Fruit fly (Drosophila melanogaster) whole organism, prepupa: ENCODE measurements around the gene Kaz-m1.

Source experiments
- Blimp-1 ChIP-seq: fragments of 200-800 bp; sonication (Bioruptor generic); optimal IDR thresholded peaks from 3 replicates; lab custom pipeline; 2017; ENCODE audit warnings: missing biosample characterization, missing genetic modification characterization, mild to moderate bottlenecking, moderate library complexity, missing genetic modification reagents
- CG10631 ChIP-seq: fragments of 200-800 bp; sonication (Bioruptor generic); optimal IDR thresholded peaks from 2 replicates; lab custom pipeline; 2016; ENCODE audit warnings: missing biosample characterization, missing genetic modification characterization
- CG10669 ChIP-seq: fragments of 200-800 bp; sonication (Bioruptor generic); optimal IDR thresholded peaks from 3 replicates; lab custom pipeline; 2018; ENCODE audit warnings: missing biosample characterization, mild to moderate bottlenecking, missing genetic modification characterization, moderate library complexity
- CG11902 ChIP-seq: fragments of 200-800 bp; sonication (Bioruptor generic); optimal IDR thresholded peaks from 3 replicates; lab custom pipeline; 2016; ENCODE audit warnings: missing biosample characterization, missing genetic modification characterization
- CG15336 ChIP-seq: fragments of 200-800 bp; sonication (Bioruptor generic); IDR thresholded peaks from 2 replicates; pipeline ENCODE4 v1.3.6; 2022; ENCODE audit warnings: missing biosample characterization, missing genetic modification characterization
- CG1621 ChIP-seq: fragments of 200-800 bp; sonication (Bioruptor generic); optimal IDR thresholded peaks from 3 replicates; lab custom pipeline; 2018; ENCODE audit warnings: missing biosample characterization, mild to moderate bottlenecking, missing genetic modification characterization
- CG16779 ChIP-seq: fragments of 200-800 bp; sonication (Bioruptor generic); optimal IDR thresholded peaks from 3 replicates; lab custom pipeline; 2017; ENCODE audit warnings: missing biosample characterization, mild to moderate bottlenecking, missing genetic modification characterization
- CG31627 ChIP-seq: fragments of 200-800 bp; sonication (Bioruptor generic); optimal IDR thresholded peaks from 3 replicates; lab custom pipeline; 2016; ENCODE audit warnings: missing biosample characterization, missing genetic modification characterization
- CG32006 ChIP-seq: fragments of 200-800 bp; sonication (Bioruptor generic); optimal IDR thresholded peaks from 3 replicates; lab custom pipeline; 2017; ENCODE audit warnings: missing biosample characterization, mild to moderate bottlenecking, missing genetic modification characterization
- CG34406 ChIP-seq: fragments of 200-800 bp; sonication (Bioruptor generic); optimal IDR thresholded peaks from 3 replicates; lab custom pipeline; 2016; ENCODE audit warnings: missing biosample characterization, missing genetic modification characterization
- CG3919 ChIP-seq: fragments of 200-800 bp; sonication (Bioruptor generic); optimal IDR thresholded peaks from 3 replicates; lab custom pipeline; 2016; ENCODE audit warnings: missing biosample characterization, missing genetic modification characterization
- CG4318 ChIP-seq: fragments of 200-800 bp; sonication (Bioruptor generic); optimal IDR thresholded peaks from 3 replicates; lab custom pipeline; 2017; ENCODE audit warnings: missing biosample characterization, mild to moderate bottlenecking, missing genetic modification characterization
- CG6163 ChIP-seq: fragments of 200-800 bp; sonication (Bioruptor generic); IDR thresholded peaks from 3 replicates; pipeline ENCODE4 v1.3.6; 2022; ENCODE audit warnings: missing biosample characterization, missing genetic modification characterization
- CG6276 ChIP-seq: fragments of 200-800 bp; sonication (Bioruptor generic); optimal IDR thresholded peaks from 2 replicates; lab custom pipeline; 2017; ENCODE audit warnings: missing biosample characterization, mild to moderate bottlenecking, missing genetic modification characterization
- CG6792 ChIP-seq: fragments of 200-800 bp; sonication (Bioruptor generic); optimal IDR thresholded peaks from 3 replicates; lab custom pipeline; 2016; ENCODE audit warnings: missing biosample characterization, missing genetic modification characterization
- CG6808 ChIP-seq: fragments of 200-800 bp; sonication (Bioruptor generic); optimal IDR thresholded peaks from 3 replicates; lab custom pipeline; 2017; ENCODE audit warnings: missing biosample characterization, missing genetic modification characterization, mild to moderate bottlenecking, moderate library complexity, missing genetic modification reagents
- CG6854 ChIP-seq: fragments of 200-800 bp; sonication (Bioruptor generic); optimal IDR thresholded peaks from 2 replicates; lab custom pipeline; 2017; ENCODE audit warnings: missing biosample characterization, mild to moderate bottlenecking, missing genetic modification characterization
- CG7368 ChIP-seq: fragments of 200-800 bp; sonication (Bioruptor generic); optimal IDR thresholded peaks from 3 replicates; lab custom pipeline; 2016; ENCODE audit warnings: missing biosample characterization, missing genetic modification characterization
- CG8119 ChIP-seq: fragments of 200-800 bp; sonication (Bioruptor generic); IDR thresholded peaks from 3 replicates; pipeline ENCODE4 v1.3.6; 2022; ENCODE audit warnings: missing biosample characterization, missing genetic modification characterization
- CG8319 ChIP-seq: fragments of 200-800 bp; sonication (Bioruptor generic); optimal IDR thresholded peaks from 3 replicates; lab custom pipeline; 2016; ENCODE audit warnings: missing biosample characterization, missing genetic modification characterization
- CG9139 ChIP-seq: fragments of 200-800 bp; sonication (Bioruptor generic); optimal IDR thresholded peaks from 3 replicates; lab custom pipeline; 2017; ENCODE audit warnings: missing biosample characterization, mild to moderate bottlenecking, missing genetic modification characterization
- Eip75B ChIP-seq: fragments of 200-800 bp; sonication (Bioruptor generic); optimal IDR thresholded peaks from 3 replicates; lab custom pipeline; 2016; ENCODE audit warnings: missing biosample characterization, missing genetic modification characterization
- Ets21C ChIP-seq: fragments of 200-800 bp; sonication (Bioruptor generic); optimal IDR thresholded peaks from 3 replicates; lab custom pipeline; 2016; ENCODE audit warnings: missing biosample characterization, missing genetic modification characterization
- Ets96B ChIP-seq: fragments of 200-800 bp; optimal IDR thresholded peaks from 2 replicates; lab custom pipeline; 2019; ENCODE audit warnings: missing biosample characterization, mild to moderate bottlenecking, missing genetic modification characterization, moderate library complexity
- Gug ChIP-seq: fragments of 200-800 bp; sonication (Bioruptor generic); IDR thresholded peaks from 2 replicates; pipeline ENCODE4 v1.3.6; 2022; ENCODE audit warnings: missing biosample characterization, missing genetic modification characterization
- Hr4 ChIP-seq: fragments of 200-800 bp; sonication (Bioruptor generic); optimal IDR thresholded peaks from 3 replicates; lab custom pipeline; 2016; ENCODE audit warnings: missing biosample characterization, missing genetic modification characterization
- Lpt ChIP-seq: fragments of 200-800 bp; sonication (Bioruptor generic); optimal IDR thresholded peaks from 3 replicates; lab custom pipeline; 2016; ENCODE audit warnings: missing biosample characterization, missing genetic modification characterization
- Met ChIP-seq: fragments of 200-800 bp; sonication (Bioruptor generic); optimal IDR thresholded peaks from 3 replicates; lab custom pipeline; 2016; ENCODE audit warnings: missing biosample characterization, missing genetic modification characterization
- OdsH ChIP-seq: fragments of 200-800 bp; sonication (Bioruptor generic); optimal IDR thresholded peaks from 3 replicates; lab custom pipeline; 2016; ENCODE audit warnings: missing biosample characterization, missing genetic modification characterization
- Sox102F ChIP-seq: fragments of 200-800 bp; sonication (Bioruptor generic); optimal IDR thresholded peaks from 2 replicates; lab custom pipeline; 2016; ENCODE audit warnings: missing biosample characterization, mild to moderate bottlenecking, missing genetic modification characterization
- Sox15 ChIP-seq: fragments of 200-800 bp; sonication (Bioruptor generic); optimal IDR thresholded peaks from 3 replicates; lab custom pipeline; 2016; ENCODE audit warnings: missing biosample characterization, missing genetic modification characterization
- achi ChIP-seq: fragments of 200-800 bp; sonication (Bioruptor generic); optimal IDR thresholded peaks from 3 replicates; lab custom pipeline; 2016; ENCODE audit warnings: missing biosample characterization, missing genetic modification characterization
- cyc ChIP-seq: fragments of 200-800 bp; sonication (Bioruptor generic); optimal IDR thresholded peaks from 3 replicates; lab custom pipeline; 2016; ENCODE audit warnings: missing biosample characterization, missing genetic modification characterization
- dac ChIP-seq: fragments of 200-800 bp; sonication (Bioruptor generic); optimal IDR thresholded peaks from 2 replicates; lab custom pipeline; 2017; ENCODE audit warnings: missing biosample characterization, mild to moderate bottlenecking, missing genetic modification characterization
- eg ChIP-seq: fragments of 200-800 bp; sonication (Bioruptor generic); IDR thresholded peaks from 3 replicates; pipeline ENCODE4 v1.3.6; 2022; ENCODE audit warnings: missing biosample characterization, missing genetic modification characterization
- esn ChIP-seq: fragments of 200-800 bp; sonication (Bioruptor generic); optimal IDR thresholded peaks from 2 replicates; lab custom pipeline; 2016; ENCODE audit warnings: missing biosample characterization, mild to moderate bottlenecking, missing genetic modification characterization, moderate library complexity
- fd59A ChIP-seq: fragments of 200-800 bp; sonication (Bioruptor generic); optimal IDR thresholded peaks from 2 replicates; lab custom pipeline; 2017; ENCODE audit warnings: missing biosample characterization, mild to moderate bottlenecking, missing genetic modification characterization, missing genetic modification reagents
- fd85E ChIP-seq: fragments of 200-800 bp; sonication (Bioruptor generic); optimal IDR thresholded peaks from 3 replicates; lab custom pipeline; 2016; ENCODE audit warnings: missing biosample characterization, missing genetic modification characterization
- fkh ChIP-seq: fragments of 200-800 bp; sonication (Bioruptor generic); optimal IDR thresholded peaks from 3 replicates; lab custom pipeline; 2017; ENCODE audit warnings: missing biosample characterization, mild to moderate bottlenecking, missing genetic modification characterization, moderate library complexity
- lz ChIP-seq: fragments of 200-800 bp; sonication (Bioruptor generic); optimal IDR thresholded peaks from 3 replicates; lab custom pipeline; 2016; ENCODE audit warnings: missing biosample characterization, missing genetic modification characterization
- spab ChIP-seq: fragments of 200-800 bp; sonication (Bioruptor generic); optimal IDR thresholded peaks from 2 replicates; lab custom pipeline; 2017; ENCODE audit warnings: missing biosample characterization, mild to moderate bottlenecking, missing genetic modification characterization, missing genetic modification reagents
- svp ChIP-seq: fragments of 200-800 bp; sonication (Bioruptor generic); peaks from one replicate; lab custom pipeline; 2016; ENCODE audit warnings: missing biosample characterization, missing genetic modification characterization
- vri ChIP-seq: fragments of 200-800 bp; sonication (Bioruptor generic); optimal IDR thresholded peaks from 3 replicates; lab custom pipeline; 2016; ENCODE audit warnings: missing biosample characterization, mild to moderate bottlenecking, missing genetic modification characterization

The Kaz-m1 gene

DNA sequence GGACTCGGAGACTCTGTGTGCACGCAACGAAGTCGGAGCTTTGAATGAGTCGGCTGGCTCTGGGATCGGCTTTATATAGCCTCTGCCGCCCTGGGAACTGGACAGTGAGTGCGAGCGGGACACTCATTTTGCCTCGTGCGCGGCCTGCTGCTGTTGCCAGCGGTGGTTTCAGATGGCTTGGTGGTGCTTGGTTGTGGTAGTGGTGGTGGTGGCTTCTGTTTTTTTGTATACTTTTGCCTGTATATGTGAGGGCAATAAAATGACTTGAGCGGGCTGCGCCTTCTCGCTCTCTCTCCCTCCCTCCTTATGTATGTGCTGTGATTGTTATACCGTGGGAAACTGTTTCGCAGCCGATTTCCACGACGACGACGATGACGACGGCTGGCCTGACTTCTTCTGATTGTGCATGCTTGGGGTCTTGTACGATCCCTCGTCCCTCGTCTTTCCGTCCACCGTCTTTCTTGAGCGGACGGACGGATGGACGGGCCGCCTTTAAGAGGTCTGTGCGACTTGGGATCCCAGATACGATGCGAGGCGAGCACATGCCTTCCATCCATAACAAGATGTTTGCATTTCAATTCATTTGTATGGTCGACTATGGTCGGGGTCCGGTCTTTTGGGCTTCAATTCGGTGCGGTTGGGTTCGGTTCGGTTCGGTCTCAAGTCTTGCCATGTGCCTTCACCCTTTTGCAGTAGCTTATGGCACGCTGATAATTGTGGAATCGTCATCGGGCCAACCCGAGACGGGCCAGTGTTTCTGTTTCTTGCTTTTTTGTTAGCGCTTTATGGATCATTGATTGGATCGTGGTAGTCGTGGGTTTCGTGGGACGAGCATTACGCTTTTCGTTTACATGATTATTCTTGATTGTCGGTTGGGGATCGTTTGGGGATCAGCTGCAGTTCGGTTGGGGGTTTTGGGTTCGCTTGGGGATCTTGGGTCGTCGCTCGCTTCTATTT lies 8.3 kb upstream of the Kaz-m1 start (continued):
- TF ChIP-seq CG8319 (GFP tag; lab: Kevin White, UChicago) (no peak), Blimp-1 (GFP tag; lab: Kevin White, UChicago) (peak; percentile 15), eg (peak; percentile 71), Ets21C (GFP tag; lab: Kevin White, UChicago) (no peak), esn (no peak), CG8119 (GFP tag; lab: Robert Waterston, UW) (peak; percentile 54; the same call in 2 of the 3 replicates), Eip75B (peak; percentile 60), CG9139 (GFP tag; lab: Kevin White, UChicago) (peak; percentile 69), CG6276 (GFP tag; lab: Kevin White, UChicago) (peak; percentile 61), CG10669 (GFP tag; lab: Kevin White, UChicago) (peak; percentile 4), CG16779 (tag; lab: Kevin White, UChicago) (peak; percentile 62), CG7368 (GFP tag; lab: Kevin White, UChicago) (no peak), Ets96B (tag; lab: Kevin White, UChicago) (peak; percentile 57), Gug (0 out of 2 replicates have a peak, but pooled peaks have one; percentile 29), CG34406 (peak; percentile 12), CG15336 (peak; percentile 58), Met (peak; percentile 60), CG10631 (GFP tag; lab: Kevin White, UChicago) (no peak), CG3919 (peak; percentile 18), CG4318 (GFP tag; lab: Kevin White, UChicago) (no peak), Sox102F (peak; percentile 33), cyc (GFP tag; lab: Kevin White, UChicago) (no peak), Sox15 (no peak), achi (GFP tag; lab: Kevin White, UChicago) (no peak)

DNA sequence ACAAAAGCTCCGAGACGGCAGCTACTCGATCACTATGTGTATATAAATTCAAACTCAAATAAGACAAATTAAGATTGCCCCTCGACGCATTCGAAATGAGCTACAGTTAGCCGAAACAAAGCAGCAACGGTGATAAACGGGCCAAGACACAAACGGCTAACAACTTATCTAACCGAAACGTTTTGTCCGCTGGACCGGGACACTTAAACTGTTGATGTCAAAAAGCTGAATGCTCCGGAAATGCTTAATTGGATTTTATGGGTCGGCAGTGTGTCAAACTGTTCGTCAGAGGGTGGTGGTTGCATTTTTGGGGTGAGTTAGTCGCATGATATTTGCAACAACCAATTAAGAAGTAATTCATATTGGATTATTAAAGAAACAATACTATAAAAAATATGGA lies 7.2 kb upstream of the Kaz-m1 start:
- TF ChIP-seq fd85E (GFP tag; lab: Kevin White, UChicago) (no peak), fkh (no peak), CG8319 (GFP tag; lab: Kevin White, UChicago) (no peak), CG1621 (tag; lab: Kevin White, UChicago) (no peak), Lpt (no peak), CG4318 (GFP tag; lab: Kevin White, UChicago) (no peak), CG6276 (GFP tag; lab: Kevin White, UChicago) (no peak), CG6808 (GFP tag; lab: Kevin White, UChicago) (no peak), Eip75B (no peak), esn (no peak), OdsH (GFP tag; lab: Kevin White, UChicago) (no peak), CG11902 (no peak)

dm6 chr3R:26007964-26008868 lies 6.3 kb upstream of the Kaz-m1 start:
- TF ChIP-seq Ets21C (GFP tag; lab: Kevin White, UChicago) (no peak), CG31627 (GFP tag; lab: Kevin White, UChicago) (peak; percentile 46), CG10669 (GFP tag; lab: Kevin White, UChicago) (peak; percentile 71), svp (GFP tag; lab: Kevin White, UChicago) (peak; percentile 79), CG6792 (GFP tag; lab: Kevin White, UChicago) (peak; percentile 29), Eip75B (peak; percentile 21), CG6276 (GFP tag; lab: Kevin White, UChicago) (peak; percentile 51), CG6163 (GFP tag; lab: Robert Waterston, UW) (peak; percentile 86), CG6808 (GFP tag; lab: Kevin White, UChicago) (peak; percentile 71), fd59A (GFP tag; lab: Kevin White, UChicago) (peak; percentile 39), dac (no peak), CG15336 (peak; percentile 64), Hr4 (peak; percentile 14), spab (GFP tag; lab: Kevin White, UChicago) (peak; percentile 74), CG16779 (tag; lab: Kevin White, UChicago) (peak; percentile 45), CG32006 (peak; percentile 43), CG1621 (tag; lab: Kevin White, UChicago) (peak; percentile 71), CG8319 (GFP tag; lab: Kevin White, UChicago) (peak; percentile 38), fkh (peak; percentile 8), CG6854 (GFP tag; lab: Kevin White, UChicago) (peak; percentile 89), CG8119 (GFP tag; lab: Robert Waterston, UW) (peak; percentile 69), vri (peak; percentile 58), lz (GFP tag; lab: Kevin White, UChicago) (no peak)
